Worm (Caenorhabditis elegans) whole organism, L2 larva: Measurements from ENCODE around the gene C02F5.12.
A peak's percentile ranks its signal among the peaks of the same experiment; 100 is the strongest.

Experiments
- R02D3.7 ChIP-seq: fragments of 150-350 bp; optimal IDR thresholded peaks from 2 replicates; lab custom pipeline; 2014; ENCODE audit warnings: missing biosample characterization, missing genetic modification characterization
- Y55F3AM.14 ChIP-seq: fragments of 200-800 bp; sonication (Bioruptor generic); optimal IDR thresholded peaks from 2 replicates; lab custom pipeline; 2018; ENCODE audit warnings: mild to moderate bottlenecking, missing genetic modification characterization, missing compliant biosample characterization
- alr-1 ChIP-seq: fragments of 150-350 bp; optimal IDR thresholded peaks from 2 replicates; lab custom pipeline; 2014; ENCODE audit warnings: missing biosample characterization, missing genetic modification characterization
- aly-2 ChIP-seq: fragments of 150-350 bp; optimal IDR thresholded peaks from 2 replicates; lab custom pipeline; 2014; ENCODE audit warnings: missing biosample characterization, missing genetic modification characterization
- ama-1 ChIP-seq: fragments of 150-350 bp; optimal IDR thresholded peaks from 2 replicates; lab custom pipeline; 2018; ENCODE audit warnings: inconsistent platforms
- ceh-82 ChIP-seq: fragments of 150-350 bp; optimal IDR thresholded peaks from 2 replicates; lab custom pipeline; 2014; ENCODE audit warnings: missing biosample characterization, missing genetic modification characterization
- dmd-4 ChIP-seq: sonication (generic microtip); optimal IDR thresholded peaks from 2 replicates; lab custom pipeline; 2017; ENCODE audit warnings: missing biosample characterization, missing genetic modification characterization
- egl-27 ChIP-seq: sonication (generic microtip); optimal IDR thresholded peaks from 3 replicates; lab custom pipeline; 2017; ENCODE audit warnings: missing biosample characterization, missing genetic modification reagents, missing genetic modification characterization
- elt-1 ChIP-seq: fragments of 150-350 bp; optimal IDR thresholded peaks from 2 replicates; lab custom pipeline; 2014; ENCODE audit warnings: missing biosample characterization, missing genetic modification characterization
- elt-3 ChIP-seq: sonication (generic microtip); optimal IDR thresholded peaks from 2 replicates; lab custom pipeline; 2017; ENCODE audit warnings: missing biosample characterization, missing genetic modification characterization
- fos-1 ChIP-seq: fragments of 150-350 bp; optimal IDR thresholded peaks from 2 replicates; lab custom pipeline; 2014; ENCODE audit warnings: missing biosample characterization, missing genetic modification characterization
- lin-13 ChIP-seq: fragments of 150-350 bp; optimal IDR thresholded peaks from 2 replicates; lab custom pipeline; 2014; ENCODE audit warnings: missing biosample characterization, missing genetic modification reagents, missing genetic modification characterization
- lsy-2 ChIP-seq, 2 experiments: fragments of 150-350 bp in 1 of 2; sonication (generic microtip) in 1 of 2; optimal IDR thresholded peaks; 2 replicates each; lab custom pipeline; 2014 to 2017; ENCODE audit warnings: missing biosample characterization in 2 of 2, missing genetic modification characterization in 2 of 2
- mbf-1 ChIP-seq: sonication (generic microtip); optimal IDR thresholded peaks from 2 replicates; lab custom pipeline; 2017; ENCODE audit warnings: missing biosample characterization, missing genetic modification characterization
- mdl-1 ChIP-seq, 2 experiments: fragments of 150-350 bp in 1 of 2; sonication (generic microtip) in 1 of 2; optimal IDR thresholded peaks; 2 replicates each; lab custom pipeline; 2017; ENCODE audit warnings: missing biosample characterization in 2 of 2, missing genetic modification characterization in 2 of 2
- nhr-10 ChIP-seq: sonication (generic microtip); optimal IDR thresholded peaks from 2 replicates; lab custom pipeline; 2017; ENCODE audit warnings: missing biosample characterization, missing genetic modification characterization
- nhr-11 ChIP-seq: fragments of 150-350 bp; optimal IDR thresholded peaks from 2 replicates; lab custom pipeline; 2014; ENCODE audit warnings: missing biosample characterization, missing genetic modification characterization
- nhr-129 ChIP-seq: fragments of 150-350 bp; optimal IDR thresholded peaks from 2 replicates; lab custom pipeline; 2014; ENCODE audit warnings: missing biosample characterization, missing genetic modification characterization
- nhr-21 ChIP-seq: fragments of 150-350 bp; optimal IDR thresholded peaks from 2 replicates; lab custom pipeline; 2014; ENCODE audit warnings: missing biosample characterization, missing genetic modification characterization
- nhr-237 ChIP-seq: fragments of 150-350 bp; optimal IDR thresholded peaks from 2 replicates; lab custom pipeline; 2014; ENCODE audit warnings: missing biosample characterization, missing genetic modification characterization
- nhr-6 ChIP-seq: fragments of 150-350 bp; optimal IDR thresholded peaks from 2 replicates; lab custom pipeline; 2014; ENCODE audit warnings: missing biosample characterization, missing genetic modification characterization
- nhr-77 ChIP-seq: fragments of 150-350 bp; optimal IDR thresholded peaks from 2 replicates; lab custom pipeline; 2014; ENCODE audit warnings: missing biosample characterization, missing genetic modification characterization
- sem-4 ChIP-seq: fragments of 150-350 bp; optimal IDR thresholded peaks from 2 replicates; lab custom pipeline; 2014; ENCODE audit warnings: missing biosample characterization, missing genetic modification reagents, missing genetic modification characterization
- skn-1 ChIP-seq: sonication (generic microtip); optimal IDR thresholded peaks from 2 replicates; lab custom pipeline; 2017; ENCODE audit warnings: missing biosample characterization, missing genetic modification characterization
- sma-3 ChIP-seq: sonication (generic microtip); optimal IDR thresholded peaks from 2 replicates; lab custom pipeline; 2016; ENCODE audit warnings: missing genetic modification reagents, missing genetic modification characterization, missing compliant biosample characterization
- sma-9 ChIP-seq, 2 experiments: fragments of 150-350 bp in 1 of 2; sonication (generic microtip) in 1 of 2; optimal IDR thresholded peaks; 2 replicates each; lab custom pipeline; 2014 to 2016; ENCODE audit warnings: missing genetic modification characterization in 2 of 2, mild to moderate bottlenecking in 1 of 2, missing biosample characterization in 1 of 2, missing compliant biosample characterization in 1 of 2, missing genetic modification reagents in 1 of 2, moderate library complexity in 1 of 2
- snpc-4 ChIP-seq: fragments of 150-350 bp; optimal IDR thresholded peaks from 2 replicates; lab custom pipeline; 2014; ENCODE audit warnings: missing biosample characterization, missing genetic modification characterization
- unc-39 ChIP-seq: fragments of 150-350 bp; optimal IDR thresholded peaks from 2 replicates; lab custom pipeline; 2014; ENCODE audit warnings: missing biosample characterization, missing genetic modification characterization
- unc-55 ChIP-seq: fragments of 150-350 bp; sonication (generic microtip); optimal IDR thresholded peaks from 3 replicates; lab custom pipeline; 2014; ENCODE audit warnings: missing biosample characterization, missing genetic modification reagents, missing genetic modification characterization
- unc-62 ChIP-seq: fragments of 150-350 bp; optimal IDR thresholded peaks from 2 replicates; lab custom pipeline; 2014; ENCODE audit warnings: missing biosample characterization, missing genetic modification reagents, missing genetic modification characterization
- zag-1 ChIP-seq: fragments of 150-350 bp; optimal IDR thresholded peaks from 2 replicates; lab custom pipeline; 2014; ENCODE audit warnings: missing biosample characterization, missing genetic modification characterization
- ztf-1 ChIP-seq: fragments of 200-800 bp; sonication (Bioruptor generic); conservative IDR thresholded peaks from 2 replicates; pipeline ENCODE4 v1.3.6; 2022; ENCODE audit warnings: missing genetic modification characterization, missing compliant biosample characterization

Gene C02F5.12

DNA sequence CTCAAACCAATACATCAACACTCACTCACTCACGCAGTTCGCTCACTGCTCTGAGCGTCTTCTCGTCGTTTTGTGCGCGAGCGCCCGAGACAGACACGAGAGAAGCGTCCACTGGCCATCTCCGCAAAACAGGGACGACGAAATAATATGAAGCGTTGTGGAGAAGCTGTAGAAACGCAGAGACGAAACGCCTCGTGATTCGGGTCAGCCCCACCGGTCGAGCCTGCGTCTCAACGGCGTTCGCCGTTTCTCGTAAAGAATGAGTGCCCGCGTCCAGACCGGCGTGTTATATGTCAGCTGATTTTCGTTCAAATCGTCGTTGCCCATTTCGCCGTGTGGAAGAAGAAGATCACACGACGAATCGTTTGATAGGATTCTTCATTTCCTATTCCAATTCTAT, 15.3 kb downstream of the C02F5.12 start, which contains the start of gene fbxl-1 (continued):
- TF ChIP-seq zag-1 (peak; percentile 66), nhr-10 (tag; lab: Kevin White, UChicago) (no peak), elt-1 (tag; lab: Kevin White, UChicago) (no peak), sem-4 (peak; percentile 88)

DNA sequence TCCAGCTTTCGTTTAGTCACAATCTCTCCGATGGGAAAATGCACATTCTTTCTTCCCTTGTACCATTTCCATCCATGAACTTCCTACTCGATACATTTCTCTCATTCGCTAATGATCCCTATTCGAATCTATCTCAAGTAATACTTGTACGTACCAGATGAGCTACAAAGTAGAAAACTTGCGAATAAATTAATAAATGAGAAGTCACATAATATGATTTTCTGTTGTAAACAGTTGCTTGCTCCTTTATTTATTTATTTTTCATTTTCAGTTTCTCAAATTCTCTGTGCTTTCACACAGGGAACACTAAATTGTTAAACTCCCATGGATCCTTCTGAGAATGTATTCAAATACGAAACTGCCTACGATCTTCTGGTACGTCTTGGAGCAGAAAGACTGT, 16.7 kb downstream of the C02F5.12 start, which contains the start of gene rfs-1:
Gene rfs-1 (plus strand): TSS at position 301 of the 400 bp plus-strand sequence.
- no peak for TF ChIP-seq Y55F3AM.14 (GFP tag; lab: Kevin White, UChicago)
- TF ChIP-seq unc-55 (GFP tag; lab: Kevin White, UChicago): no peak
- no peak for TF ChIP-seq egl-27 (tag; lab: Kevin White, UChicago)
- TF ChIP-seq lin-13 (GFP tag; lab: Kevin White, UChicago): no peak
- no peak for TF ChIP-seq snpc-4 (tag; lab: Kevin White, UChicago)
- TF ChIP-seq R02D3.7 (tag; lab: Kevin White, UChicago): no peak
- no peak for TF ChIP-seq mbf-1 (tag; lab: Kevin White, UChicago)
- TF ChIP-seq aly-2: no peak
- TF ChIP-seq sma-9 (GFP tag; optimal IDR thresholded peaks at IDR 0.05; lab: Kevin White, UChicago): no peak
- TF ChIP-seq sma-9 (tag; optimal IDR thresholded peaks at IDR 0.05; lab: Kevin White, UChicago): no peak
- no peak for TF ChIP-seq elt-3 (tag; lab: Kevin White, UChicago)
- no peak for TF ChIP-seq unc-39
- TF ChIP-seq nhr-11 (tag; lab: Kevin White, UChicago): no peak
- TF ChIP-seq nhr-77 (tag; lab: Kevin White, UChicago): no peak
- TF ChIP-seq mdl-1 (tag; optimal IDR thresholded peaks at IDR 0.05; lab: Kevin White, UChicago): no peak
- no peak for TF ChIP-seq alr-1 (tag; lab: Kevin White, UChicago)
- TF ChIP-seq nhr-237: no peak

DNA sequence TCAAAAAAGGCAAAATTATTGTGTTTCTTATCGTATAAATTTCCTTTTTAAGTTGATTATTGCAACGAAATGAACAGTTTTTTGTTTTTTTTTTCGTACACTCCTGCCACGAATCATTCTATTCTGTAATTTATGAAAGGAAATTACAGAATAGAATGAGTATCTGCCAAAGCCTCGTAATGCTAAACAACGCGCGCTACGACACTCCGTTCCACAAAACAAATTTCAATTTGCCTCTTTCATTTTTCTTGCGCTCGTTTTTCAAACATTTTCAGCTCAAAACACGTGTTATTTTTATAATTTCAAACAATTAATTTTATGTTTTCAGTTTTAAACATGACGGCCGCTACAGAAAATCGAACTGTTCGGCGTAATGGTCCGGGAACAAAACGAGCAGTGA, 18.1 kb downstream of the C02F5.12 start, which contains the start of gene mob-4:
Gene mob-4 (plus strand): TSS at position 329 of the 400 bp plus-strand sequence.
- TF ChIP-seq nhr-6 (tag; lab: Kevin White, UChicago) (no peak), unc-55 (GFP tag; lab: Kevin White, UChicago) (peak; percentile 32), lsy-2 (tag; optimal IDR thresholded peaks at IDR 0.05; lab: Kevin White, UChicago) (peak in 1 of 2 experiments; percentile 32)
- TF ChIP-seq, all 48 proteins: peak for 2

DNA sequence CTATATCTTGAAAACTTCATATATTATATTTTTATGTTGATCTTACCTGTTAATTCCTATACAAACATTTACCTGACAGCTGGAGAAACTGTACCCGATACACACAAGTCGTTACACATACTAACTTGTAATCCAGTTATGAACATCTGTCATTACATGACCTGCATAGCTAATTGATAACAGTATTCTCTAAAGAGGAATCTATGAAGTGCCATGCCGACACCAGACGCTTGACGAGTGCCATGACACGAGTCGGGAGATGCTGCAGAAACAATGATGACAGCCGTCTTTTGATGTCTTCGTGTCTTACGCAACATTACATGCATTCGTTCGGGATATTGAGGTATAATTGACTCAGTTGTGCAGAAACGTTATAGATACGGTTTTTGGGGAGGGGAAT, 22.7 kb downstream of the C02F5.12 start:
- no peak for TF ChIP-seq nhr-10 (tag; lab: Kevin White, UChicago)

DNA sequence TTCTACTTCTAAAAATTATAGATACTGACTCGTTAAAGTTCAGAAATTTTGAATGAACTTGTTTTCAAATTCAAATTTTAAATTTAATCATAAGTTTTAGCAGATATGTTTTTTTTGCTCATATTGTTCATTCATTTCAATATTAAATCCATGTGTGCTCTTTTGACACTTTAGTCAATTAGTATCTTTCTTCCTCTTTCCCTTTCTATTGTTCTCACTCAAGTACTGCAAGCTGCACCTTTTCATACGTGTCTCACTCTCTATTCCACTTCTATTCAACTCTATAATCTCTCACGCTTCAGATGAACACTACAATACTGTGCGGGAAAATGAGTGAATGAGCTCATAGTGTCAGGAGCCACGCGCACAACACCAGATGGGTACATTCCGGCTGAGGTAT, 24.9 kb downstream of the C02F5.12 start, which contains the start of gene C30A5.16:
Gene C30A5.16 (plus strand): TSS at position 301 of the 400 bp plus-strand sequence.
- no peak for TF ChIP-seq mdl-1 (tag; optimal IDR thresholded peaks at IDR 0.05; lab: Kevin White, UChicago)
- no peak for TF ChIP-seq nhr-21 (tag; lab: Kevin White, UChicago)
- no peak for TF ChIP-seq R02D3.7 (tag; lab: Kevin White, UChicago)
- no peak for TF ChIP-seq nhr-237
- TF ChIP-seq snpc-4 (tag; lab: Kevin White, UChicago): no peak
- no peak for TF ChIP-seq ceh-82 (tag; lab: Kevin White, UChicago)
- TF ChIP-seq ama-1 (lab: Kevin White, UChicago): no peak
- TF ChIP-seq unc-39: no peak
- no peak for TF ChIP-seq sma-9 (GFP tag; optimal IDR thresholded peaks at IDR 0.05; lab: Kevin White, UChicago)
- TF ChIP-seq sma-9 (tag; optimal IDR thresholded peaks at IDR 0.05; lab: Kevin White, UChicago): no peak
- TF ChIP-seq nhr-6 (tag; lab: Kevin White, UChicago): no peak
- no peak for TF ChIP-seq fos-1 (tag; lab: Kevin White, UChicago)
- no peak for TF ChIP-seq aly-2
- TF ChIP-seq elt-3 (tag; lab: Kevin White, UChicago): no peak
- no peak for TF ChIP-seq nhr-129 (tag; lab: Kevin White, UChicago)
- no peak for TF ChIP-seq sma-3 (GFP tag; lab: Kevin White, UChicago)
- no peak for TF ChIP-seq lin-13 (GFP tag; lab: Kevin White, UChicago)
- no peak for TF ChIP-seq ztf-1 (GFP tag; lab: Robert Waterston, UW)
- TF ChIP-seq unc-62 (GFP tag; lab: Kevin White, UChicago): no peak
- TF ChIP-seq skn-1: no peak
- TF ChIP-seq, all 48 proteins: peak for 0

DNA sequence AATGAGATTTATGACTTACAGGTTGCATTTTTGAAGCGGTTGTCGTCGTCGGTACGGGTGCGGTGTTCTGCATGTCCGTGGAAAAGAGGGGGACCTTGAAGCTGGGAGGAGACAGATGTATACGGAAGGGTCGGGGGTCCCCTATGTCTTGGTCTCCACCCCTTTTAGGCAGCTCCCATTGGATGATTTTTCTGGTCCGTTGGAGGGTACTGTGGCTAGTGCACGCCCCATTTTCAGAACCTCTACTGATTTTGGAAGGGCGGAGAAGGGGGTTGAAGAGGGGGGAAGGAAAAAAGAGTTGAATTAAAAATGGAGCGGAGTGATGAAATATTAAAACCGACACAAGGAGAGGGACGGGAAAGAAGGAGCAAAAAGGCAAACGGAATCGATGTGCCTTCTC, 26.6 kb downstream of the C02F5.12 start, which contains the start of gene unc-86:
Gene unc-86 (minus strand): TSS at position 113 of the 400 bp plus-strand sequence.
- TF ChIP-seq dmd-4 (no peak), fos-1 (tag; lab: Kevin White, UChicago) (no peak), unc-55 (GFP tag; lab: Kevin White, UChicago) (peak; percentile 4)
